Fruit fly (Drosophila melanogaster) whole organism, embryonic: ENCODE results near the gene CG33679.
A peak's percentile ranks its signal among the peaks of the same experiment; 100 is the strongest.

Experiments used
- Atf-2 ChIP-seq: fragments of 200-800 bp; sonication (Bioruptor generic); optimal IDR thresholded peaks from 2 replicates; lab custom pipeline; 2016; ENCODE audit warnings: missing biosample characterization, missing genetic modification characterization
- Bdp1 ChIP-seq: fragments of 200-800 bp; sonication (Bioruptor generic); optimal IDR thresholded peaks from 3 replicates; lab custom pipeline; 2016; ENCODE audit warnings: missing biosample characterization, missing genetic modification characterization
- CG1024 ChIP-seq: fragments of 200-800 bp; sonication (Bioruptor generic); IDR thresholded peaks from 2 replicates; pipeline ENCODE4 v1.3.6; 2022; ENCODE audit warnings: missing biosample characterization, missing genetic modification characterization
- CG10543 ChIP-seq: fragments of 200-800 bp; sonication (Bioruptor generic); optimal IDR thresholded peaks from 3 replicates; lab custom pipeline; 2017; ENCODE audit warnings: missing biosample characterization, mild to moderate bottlenecking, missing genetic modification characterization, moderate library complexity
- CG10654 ChIP-seq: fragments of 200-800 bp; sonication (Bioruptor generic); optimal IDR thresholded peaks from 2 replicates; lab custom pipeline; 2016; ENCODE audit warnings: missing biosample characterization, missing genetic modification characterization
- CG10959 ChIP-seq: fragments of 200-800 bp; sonication (Bioruptor generic); IDR thresholded peaks from 2 replicates; pipeline ENCODE4 v1.3.6; 2022; ENCODE audit warnings: missing biosample characterization, missing genetic modification characterization
- CG12219 ChIP-seq: fragments of 200-800 bp; sonication (Bioruptor generic); optimal IDR thresholded peaks from 3 replicates; lab custom pipeline; 2018; ENCODE audit warnings: missing biosample characterization, mild to moderate bottlenecking, missing genetic modification characterization
- CG13123 ChIP-seq: fragments of 200-800 bp; sonication (Bioruptor generic); optimal IDR thresholded peaks from 2 replicates; lab custom pipeline; 2016; ENCODE audit warnings: missing biosample characterization, missing genetic modification characterization
- CG14965 ChIP-seq: fragments of 200-800 bp; sonication (Bioruptor generic); optimal IDR thresholded peaks from 2 replicates; lab custom pipeline; 2016; ENCODE audit warnings: missing biosample characterization, missing genetic modification characterization, borderline replicate concordance
- CG15601 ChIP-seq: fragments of 200-800 bp; sonication (Bioruptor generic); optimal IDR thresholded peaks from 3 replicates; lab custom pipeline; 2019; ENCODE audit warnings: missing biosample characterization, mild to moderate bottlenecking, missing genetic modification characterization, moderate library complexity
- CG17186 ChIP-seq: fragments of 200-800 bp; sonication (Bioruptor generic); optimal IDR thresholded peaks from 3 replicates; lab custom pipeline; 2017; ENCODE audit warnings: missing biosample characterization, missing genetic modification reagents, missing genetic modification characterization
- CG17361 ChIP-seq: fragments of 200-800 bp; sonication (Bioruptor generic); IDR thresholded peaks from 3 replicates; pipeline ENCODE4 v1.3.6; 2022; ENCODE audit warnings: missing biosample characterization, missing genetic modification characterization
- CG30431 ChIP-seq: fragments of 200-800 bp; sonication (Bioruptor generic); optimal IDR thresholded peaks from 2 replicates; lab custom pipeline; 2017; ENCODE audit warnings: missing biosample characterization, missing genetic modification characterization
- CG4820 ChIP-seq: fragments of 200-800 bp; sonication (Bioruptor generic); optimal IDR thresholded peaks from 3 replicates; lab custom pipeline; 2016; ENCODE audit warnings: missing biosample characterization, missing genetic modification characterization
- CG5953 ChIP-seq: fragments of 200-800 bp; sonication (Bioruptor generic); IDR thresholded peaks from 2 replicates; pipeline ENCODE4 v1.3.6; 2022; ENCODE audit warnings: missing biosample characterization, missing genetic modification characterization
- CG7987 ChIP-seq: fragments of 200-800 bp; sonication (Bioruptor generic); optimal IDR thresholded peaks from 2 replicates; lab custom pipeline; 2018; ENCODE audit warnings: missing biosample characterization, mild to moderate bottlenecking, missing genetic modification characterization, moderate library complexity
- CG9797 ChIP-seq: fragments of 200-800 bp; sonication (Bioruptor generic); optimal IDR thresholded peaks from 3 replicates; lab custom pipeline; 2018; ENCODE audit warnings: missing biosample characterization, mild to moderate bottlenecking, missing genetic modification characterization
- CHES-1-like ChIP-seq: fragments of 200-800 bp; sonication (Bioruptor generic); optimal IDR thresholded peaks from 2 replicates; lab custom pipeline; 2016; ENCODE audit warnings: missing biosample characterization, missing genetic modification characterization
- Chrac-16 ChIP-seq: fragments of 200-800 bp; sonication (Bioruptor generic); optimal IDR thresholded peaks from 3 replicates; lab custom pipeline; 2016; ENCODE audit warnings: missing biosample characterization, missing genetic modification characterization
- Dip3 ChIP-seq: fragments of 200-800 bp; sonication (Bioruptor generic); optimal IDR thresholded peaks from 3 replicates; lab custom pipeline; 2016; ENCODE audit warnings: missing biosample characterization, missing genetic modification characterization
- Elba2 ChIP-seq: fragments of 200-800 bp; sonication (Bioruptor generic); optimal IDR thresholded peaks from 3 replicates; lab custom pipeline; 2016; ENCODE audit warnings: missing biosample characterization, missing genetic modification characterization
- Gug ChIP-seq: fragments of 200-800 bp; sonication (Bioruptor generic); IDR thresholded peaks from 4 replicates; pipeline ENCODE4 v1.3.6; 2022; ENCODE audit warnings: missing biosample characterization, missing genetic modification characterization
- Hr78 ChIP-seq, 2 experiments: fragments of 200-800 bp in 1 of 2; fragments of >200 bp in 1 of 2; sonication (Bioruptor generic) in 1 of 2; optimal IDR thresholded peaks; 2 replicates each; lab custom pipeline; 2017 to 2019; ENCODE audit warnings: missing biosample characterization in 2 of 2, missing genetic modification characterization in 2 of 2, mild to moderate bottlenecking in 1 of 2, moderate library complexity in 1 of 2
- Kr ChIP-seq: fragments of 200-800 bp; sonication (Bioruptor generic); optimal IDR thresholded peaks from 2 replicates; lab custom pipeline; 2017; ENCODE audit warnings: missing biosample characterization, mild to moderate bottlenecking, missing genetic modification characterization
- Med ChIP-seq: fragments of 200-800 bp; sonication (Bioruptor generic); peaks from one replicate; lab custom pipeline; 2016; ENCODE audit warnings: missing biosample characterization, missing genetic modification characterization, mild to moderate bottlenecking, inconsistent platforms, moderate library complexity
- Meics ChIP-seq: fragments of 200-800 bp; sonication (Bioruptor generic); optimal IDR thresholded peaks from 2 replicates; lab custom pipeline; 2017; ENCODE audit warnings: missing biosample characterization, mild to moderate bottlenecking, missing genetic modification characterization
- Neu2 ChIP-seq: fragments of 200-800 bp; sonication (Bioruptor generic); optimal IDR thresholded peaks from 3 replicates; lab custom pipeline; 2016; ENCODE audit warnings: missing biosample characterization, missing genetic modification characterization, borderline replicate concordance
- Nf-YB ChIP-seq: fragments of 200-800 bp; sonication (Bioruptor generic); optimal IDR thresholded peaks from 3 replicates; lab custom pipeline; 2019; ENCODE audit warnings: missing biosample characterization, mild to moderate bottlenecking, missing genetic modification characterization, moderate library complexity
- Oaz ChIP-seq: fragments of 200-800 bp; sonication (Bioruptor generic); IDR thresholded peaks from 2 replicates; pipeline ENCODE4 v1.3.6; 2022; ENCODE audit warnings: missing biosample characterization, missing genetic modification characterization
- Six4 ChIP-seq: fragments of 200-800 bp; sonication (Bioruptor generic); optimal IDR thresholded peaks from 2 replicates; lab custom pipeline; 2016; ENCODE audit warnings: missing biosample characterization, missing genetic modification characterization
- Sry-β ChIP-seq: fragments of 200-800 bp; sonication (Bioruptor generic); optimal IDR thresholded peaks from 2 replicates; lab custom pipeline; 2018; ENCODE audit warnings: missing biosample characterization, mild to moderate bottlenecking, missing genetic modification characterization, moderate library complexity
- bab2 ChIP-seq: fragments of 200-800 bp; sonication (Bioruptor generic); optimal IDR thresholded peaks from 2 replicates; lab custom pipeline; 2016; ENCODE audit warnings: missing biosample characterization, missing genetic modification characterization
- cg ChIP-seq: fragments of 200-800 bp; sonication (Bioruptor generic); optimal IDR thresholded peaks from 3 replicates; lab custom pipeline; 2019; ENCODE audit warnings: missing biosample characterization, mild to moderate bottlenecking, missing genetic modification characterization, moderate library complexity
- fd102C ChIP-seq: fragments of 200-800 bp; sonication (Bioruptor generic); optimal IDR thresholded peaks from 2 replicates; lab custom pipeline; 2018; ENCODE audit warnings: missing biosample characterization, mild to moderate bottlenecking, missing genetic modification characterization, moderate library complexity
- fru ChIP-seq: fragments of >200 bp; optimal IDR thresholded peaks from 2 replicates; lab custom pipeline; 2017
- gsb ChIP-seq: fragments of 200-800 bp; sonication (Bioruptor generic); IDR thresholded peaks from 2 replicates; pipeline ENCODE4 v1.3.6; 2022; ENCODE audit warnings: missing biosample characterization, missing genetic modification characterization
- ken ChIP-seq: fragments of 200-800 bp; sonication (Bioruptor generic); IDR thresholded peaks from 3 replicates; pipeline ENCODE4 v1.3.6; 2022; ENCODE audit warnings: missing biosample characterization, missing genetic modification characterization
- luna ChIP-seq: fragments of 200-800 bp; sonication (Bioruptor generic); optimal IDR thresholded peaks from 2 replicates; lab custom pipeline; 2016; ENCODE audit warnings: missing biosample characterization, missing genetic modification characterization
- nerfin-1 ChIP-seq: fragments of 200-800 bp; sonication (Bioruptor generic); optimal IDR thresholded peaks from 3 replicates; lab custom pipeline; 2019; ENCODE audit warnings: missing biosample characterization, mild to moderate bottlenecking, missing genetic modification characterization, moderate library complexity
- pros ChIP-seq: fragments of 200-800 bp; sonication (Bioruptor generic); optimal IDR thresholded peaks from 3 replicates; lab custom pipeline; 2019; ENCODE audit warnings: missing biosample characterization, mild to moderate bottlenecking, missing genetic modification characterization, moderate library complexity
- sens ChIP-seq: fragments of 200-800 bp; sonication (Bioruptor generic); peaks from one replicate; lab custom pipeline; 2016; ENCODE audit warnings: missing biosample characterization, missing genetic modification characterization
- seq ChIP-seq: fragments of 200-800 bp; sonication (Bioruptor generic); IDR thresholded peaks from 2 replicates; pipeline ENCODE4 v1.3.6; 2022; ENCODE audit warnings: missing biosample characterization, missing genetic modification characterization
- slou ChIP-seq: fragments of 200-800 bp; sonication (Bioruptor generic); optimal IDR thresholded peaks from 3 replicates; lab custom pipeline; 2016; ENCODE audit warnings: missing biosample characterization, missing genetic modification characterization
- sqz ChIP-seq: fragments of 200-800 bp; sonication (Bioruptor generic); optimal IDR thresholded peaks from 3 replicates; lab custom pipeline; 2018; ENCODE audit warnings: missing biosample characterization, mild to moderate bottlenecking, missing genetic modification characterization
- stc ChIP-seq: fragments of 200-800 bp; sonication (Bioruptor generic); IDR thresholded peaks from 2 replicates; pipeline ENCODE4 v1.3.6; 2022; ENCODE audit warnings: missing biosample characterization, missing genetic modification characterization
- stwl ChIP-seq: fragments of 200-800 bp; sonication (Bioruptor generic); optimal IDR thresholded peaks from 3 replicates; lab custom pipeline; 2018; ENCODE audit warnings: missing biosample characterization, mild to moderate bottlenecking, missing genetic modification characterization, moderate library complexity
- tin ChIP-seq: fragments of 200-800 bp; sonication (Bioruptor generic); optimal IDR thresholded peaks from 3 replicates; lab custom pipeline; 2016; ENCODE audit warnings: missing biosample characterization, missing genetic modification characterization
- unpg ChIP-seq: fragments of 200-800 bp; sonication (Bioruptor generic); optimal IDR thresholded peaks from 3 replicates; lab custom pipeline; 2018; ENCODE audit warnings: missing biosample characterization, mild to moderate bottlenecking, missing genetic modification characterization, moderate library complexity
- wek ChIP-seq: fragments of 200-800 bp; sonication (Bioruptor generic); optimal IDR thresholded peaks from 3 replicates; lab custom pipeline; 2018; ENCODE audit warnings: missing biosample characterization, mild to moderate bottlenecking, missing genetic modification characterization, moderate library complexity
- yki ChIP-seq: fragments of >200 bp; optimal IDR thresholded peaks from 3 replicates; lab custom pipeline; 2018
- z ChIP-seq: fragments of 200-800 bp; sonication (Bioruptor generic); IDR thresholded peaks from 3 replicates; pipeline ENCODE4 v1.3.6; 2022; ENCODE audit warnings: missing biosample characterization, missing genetic modification characterization

The CG33679 gene

dm6 chr2L:15058118-15058402, at the start of gene CG33679:
TSS of gene CG33679 (plus strand) at chr2L:15058303.
- TF ChIP-seq CG15601 (tag; lab: Kevin White, UChicago) (no peak), CG10543 (GFP tag; lab: Kevin White, UChicago) (no peak), stwl (peak; percentile 26), sens (GFP tag; lab: Kevin White, UChicago) (peak; percentile 50), gsb (GFP tag; lab: Robert Waterston, UW) (no peak), seq (GFP tag; lab: Robert Waterston, UW) (no peak), CG9797 (GFP tag; lab: Kevin White, UChicago) (peak; percentile 38), Neu2 (GFP tag; lab: Kevin White, UChicago) (no peak), Med (peak; percentile 26)

- TF ChIP-seq CG10959, result peak; percentile 84
- peak; percentile 78 for TF ChIP-seq CG17361 (GFP tag; lab: Robert Waterston, UW)
- TF ChIP-seq CG13123 (GFP tag; lab: Kevin White, UChicago), result peak; percentile 66
- TF ChIP-seq Meics (GFP tag; lab: Kevin White, UChicago), result peak; percentile 72
- peak; percentile 64 for TF ChIP-seq CG30431 (GFP tag; lab: Kevin White, UChicago)
- no peak for TF ChIP-seq fd102C
- TF ChIP-seq tin (GFP tag; lab: Kevin White, UChicago), result peak; percentile 86
- TF ChIP-seq CG5953 (GFP tag; lab: Robert Waterston, UW), result peak; percentile 71
- TF ChIP-seq CG15601 (tag; lab: Kevin White, UChicago), result peak; percentile 82
- TF ChIP-seq ken (GFP tag; lab: Robert Waterston, UW), result peak; percentile 85
- TF ChIP-seq slou, result peak; percentile 43
- TF ChIP-seq cg (GFP tag; lab: Kevin White, UChicago), result no peak
- no peak for TF ChIP-seq sqz (GFP tag; lab: Kevin White, UChicago)
- peak; percentile 57 for TF ChIP-seq Oaz (GFP tag; lab: Robert Waterston, UW)
- TF ChIP-seq Bdp1 (GFP tag; lab: Kevin White, UChicago), result peak; percentile 28
- no peak for TF ChIP-seq luna
- TF ChIP-seq CHES-1-like (GFP tag; lab: Kevin White, UChicago), result peak; percentile 59
- peak; percentile 47 for TF ChIP-seq Sry-β (GFP tag; lab: Kevin White, UChicago)
- TF ChIP-seq bab2 (GFP tag; lab: Kevin White, UChicago), result peak; percentile 68
- TF ChIP-seq Atf-2, result peak; percentile 50
- peak; percentile 88 for TF ChIP-seq unpg (GFP tag; lab: Kevin White, UChicago)
- TF ChIP-seq Kr (GFP tag; lab: Kevin White, UChicago), result no peak
- no peak for TF ChIP-seq fru
- no peak for TF ChIP-seq CG14965 (GFP tag; lab: Kevin White, UChicago)
- TF ChIP-seq yki, result no peak
- TF ChIP-seq CG4820 (GFP tag; lab: Kevin White, UChicago), result peak; percentile 68
- peak; percentile 61 for TF ChIP-seq stc (GFP tag; lab: Robert Waterston, UW)
- TF ChIP-seq z (GFP tag; lab: Robert Waterston, UW), result peak; percentile 67; the same call in 2 of the 3 replicates
- TF ChIP-seq Six4 (GFP tag; lab: Kevin White, UChicago), result peak; percentile 71
- TF ChIP-seq Hr78 (GFP tag; optimal IDR thresholded peaks at IDR 0.05; lab: Kevin White, UChicago), result peak in 1 of 2 experiments; percentile 40
- no peak for TF ChIP-seq CG7987 (GFP tag; lab: Kevin White, UChicago)
- TF ChIP-seq Nf-YB (GFP tag; lab: Kevin White, UChicago), result peak; percentile 60
- TF ChIP-seq CG12219 (GFP tag; lab: Kevin White, UChicago), result peak; percentile 37
- TF ChIP-seq CG17186 (GFP tag; lab: Kevin White, UChicago), result peak; percentile 29
- no peak for TF ChIP-seq wek
- TF ChIP-seq Chrac-16 (GFP tag; lab: Kevin White, UChicago), result peak; percentile 87
- peak; percentile 60 for TF ChIP-seq Dip3 (GFP tag; lab: Kevin White, UChicago)
- no peak for TF ChIP-seq pros (GFP tag; lab: Kevin White, UChicago)
- peak; percentile 55 for TF ChIP-seq nerfin-1 (tag; lab: Kevin White, UChicago)
- peak; percentile 39 for TF ChIP-seq Elba2 (GFP tag; lab: Kevin White, UChicago)
- TF ChIP-seq Gug (GFP tag; lab: Robert Waterston, UW), result peak; percentile 85
- peak; percentile 79 for TF ChIP-seq CG10654 (GFP tag; lab: Kevin White, UChicago)
- TF ChIP-seq CG1024 (GFP tag; lab: Robert Waterston, UW), result peak; percentile 70
Measured at dm6 chr2L:15009703-15010102, 48.4 kb upstream of the CG33679 start, which contains the start of the genes THG and Rnmt. TSS of gene THG (minus strand) at chr2L:15009724. TSS of gene Rnmt (plus strand) at chr2L:15009939.
